Fruit fly (Drosophila melanogaster) whole organism, embryonic: ENCODE measurements around the gene CG32812.

Experiments used
- Abd-B ChIP-seq: fragments of 200-800 bp; sonication (Bioruptor generic); optimal IDR thresholded peaks from 2 replicates; lab custom pipeline; 2018; ENCODE audit warnings: missing biosample characterization, mild to moderate bottlenecking, missing genetic modification characterization, moderate library complexity
- Awh ChIP-seq: fragments of 200-800 bp; sonication (Bioruptor generic); IDR thresholded peaks from 2 replicates; pipeline ENCODE4, ENCODE4 v1.3.6; 2022; ENCODE audit warnings: missing biosample characterization, missing genetic modification characterization
- BEAF-32 ChIP-seq: fragments of 200-800 bp; sonication (Bioruptor generic); optimal IDR thresholded peaks from 3 replicates; lab custom pipeline; 2017; ENCODE audit warnings: missing biosample characterization, missing genetic modification characterization, mild to moderate bottlenecking, moderate library complexity, missing genetic modification reagents
- Bdp1 ChIP-seq: fragments of 200-800 bp; sonication (Bioruptor generic); optimal IDR thresholded peaks from 3 replicates; lab custom pipeline; 2016; ENCODE audit warnings: missing biosample characterization, missing genetic modification characterization
- CG10147 ChIP-seq: fragments of 200-800 bp; sonication (Bioruptor generic); optimal IDR thresholded peaks from 2 replicates; lab custom pipeline; 2019; ENCODE audit warnings: missing biosample characterization, mild to moderate bottlenecking, missing genetic modification characterization, moderate library complexity
- CG14667 ChIP-seq: fragments of 200-800 bp; sonication (Bioruptor generic); IDR thresholded peaks from 2 replicates; pipeline ENCODE4 v1.3.6; 2022; ENCODE audit warnings: missing biosample characterization, missing genetic modification characterization
- CG14710 ChIP-seq: fragments of 200-800 bp; sonication (Bioruptor generic); optimal IDR thresholded peaks from 3 replicates; lab custom pipeline; 2019; ENCODE audit warnings: missing biosample characterization, mild to moderate bottlenecking, missing genetic modification characterization, moderate library complexity
- CG1529 ChIP-seq: fragments of 200-800 bp; sonication (Bioruptor generic); optimal IDR thresholded peaks from 3 replicates; lab custom pipeline; 2018; ENCODE audit warnings: missing biosample characterization, missing genetic modification characterization
- CG17568 ChIP-seq: fragments of 200-800 bp; sonication (Bioruptor generic); optimal IDR thresholded peaks from 2 replicates; lab custom pipeline; 2018; ENCODE audit warnings: missing biosample characterization, mild to moderate bottlenecking, missing genetic modification characterization, moderate library complexity
- CG3163 ChIP-seq: fragments of 200-800 bp; sonication (Bioruptor generic); optimal IDR thresholded peaks from 3 replicates; lab custom pipeline; 2016; ENCODE audit warnings: missing biosample characterization, missing genetic modification characterization
- CG34376 ChIP-seq: fragments of 200-800 bp; sonication (Bioruptor generic); optimal IDR thresholded peaks from 2 replicates; lab custom pipeline; 2018; ENCODE audit warnings: missing biosample characterization, mild to moderate bottlenecking, missing genetic modification characterization
- CG34422 ChIP-seq: fragments of 200-800 bp; sonication (Bioruptor generic); IDR thresholded peaks from 3 replicates; pipeline ENCODE4 v1.3.6; 2022; ENCODE audit warnings: missing biosample characterization, missing genetic modification characterization
- CG6254 ChIP-seq: fragments of 200-800 bp; sonication (Bioruptor generic); optimal IDR thresholded peaks from 3 replicates; lab custom pipeline; 2017; ENCODE audit warnings: mild to moderate bottlenecking, missing biosample characterization, missing genetic modification reagents, missing genetic modification characterization
- CG6689 ChIP-seq: fragments of 200-800 bp; sonication (Bioruptor generic); IDR thresholded peaks from 2 replicates; pipeline ENCODE4 v1.3.6; 2022; ENCODE audit warnings: missing biosample characterization, missing genetic modification characterization
- CG7928 ChIP-seq: fragments of 200-800 bp; sonication (Bioruptor generic); optimal IDR thresholded peaks from 2 replicates; lab custom pipeline; 2017; ENCODE audit warnings: missing biosample characterization, mild to moderate bottlenecking, missing genetic modification characterization
- CG7963 ChIP-seq: fragments of 200-800 bp; sonication (Bioruptor generic); IDR thresholded peaks from 3 replicates; pipeline ENCODE4 v1.3.6; 2022; ENCODE audit warnings: missing biosample characterization, missing genetic modification characterization; ENCODE audit not compliant: partially characterized antibody
- CG8281 ChIP-seq: fragments of 200-800 bp; sonication (Bioruptor generic); optimal IDR thresholded peaks from 2 replicates; lab custom pipeline; 2018; ENCODE audit warnings: missing biosample characterization, mild to moderate bottlenecking, missing genetic modification characterization, moderate library complexity
- CG9876 ChIP-seq: fragments of 200-800 bp; sonication (Bioruptor generic); optimal IDR thresholded peaks from 2 replicates; lab custom pipeline; 2016; ENCODE audit warnings: missing biosample characterization, missing genetic modification characterization
- CkIIα-i1 ChIP-seq: fragments of 200-800 bp; sonication (Bioruptor generic); IDR thresholded peaks from 2 replicates; pipeline ENCODE4 v1.3.6; 2022; ENCODE audit warnings: missing biosample characterization, missing genetic modification characterization
- CoRest ChIP-seq: fragments of 200-800 bp; sonication (Bioruptor generic); optimal IDR thresholded peaks from 3 replicates; lab custom pipeline; 2018; ENCODE audit warnings: missing biosample characterization, mild to moderate bottlenecking, missing genetic modification characterization, moderate library complexity
- CrebB ChIP-seq: fragments of 200-800 bp; sonication (Bioruptor generic); optimal IDR thresholded peaks from 3 replicates; lab custom pipeline; 2018; ENCODE audit warnings: missing biosample characterization, mild to moderate bottlenecking, missing genetic modification characterization
- Dip3 ChIP-seq: fragments of 200-800 bp; sonication (Bioruptor generic); optimal IDR thresholded peaks from 3 replicates; lab custom pipeline; 2016; ENCODE audit warnings: missing biosample characterization, missing genetic modification characterization
- HLHmδ ChIP-seq: fragments of 200-800 bp; sonication (Bioruptor generic); optimal IDR thresholded peaks from 2 replicates; lab custom pipeline; 2018; ENCODE audit warnings: missing biosample characterization, mild to moderate bottlenecking, missing genetic modification characterization, moderate library complexity
- Hmx ChIP-seq: fragments of 200-800 bp; sonication (Bioruptor generic); optimal IDR thresholded peaks from 2 replicates; lab custom pipeline; 2016; ENCODE audit warnings: missing biosample characterization, missing genetic modification characterization
- Hr51 ChIP-seq, 2 experiments: fragments of 200-800 bp; sonication (Bioruptor generic); optimal IDR thresholded peaks; 2 replicates in 1 of 2; 3 replicates in 1 of 2; lab custom pipeline; 2016 to 2018; ENCODE audit warnings: missing biosample characterization in 2 of 2, missing genetic modification characterization in 2 of 2, mild to moderate bottlenecking in 1 of 2, moderate library complexity in 1 of 2
- NK7.1 ChIP-seq: fragments of 200-800 bp; sonication (Bioruptor generic); optimal IDR thresholded peaks from 3 replicates; lab custom pipeline; 2016; ENCODE audit warnings: missing biosample characterization, missing genetic modification characterization
- Nf-YB ChIP-seq: fragments of 200-800 bp; sonication (Bioruptor generic); optimal IDR thresholded peaks from 3 replicates; lab custom pipeline; 2019; ENCODE audit warnings: missing biosample characterization, mild to moderate bottlenecking, missing genetic modification characterization, moderate library complexity
- NfI ChIP-seq: fragments of 200-800 bp; sonication (Bioruptor generic); optimal IDR thresholded peaks from 3 replicates; lab custom pipeline; 2018; ENCODE audit warnings: missing biosample characterization, mild to moderate bottlenecking, missing genetic modification characterization, moderate library complexity
- Oaz ChIP-seq: fragments of 200-800 bp; sonication (Bioruptor generic); IDR thresholded peaks from 2 replicates; pipeline ENCODE4 v1.3.6; 2022; ENCODE audit warnings: missing biosample characterization, missing genetic modification characterization
- Rx ChIP-seq: fragments of 200-800 bp; sonication (Bioruptor generic); IDR thresholded peaks from 2 replicates; pipeline ENCODE4 v1.3.6; 2022; ENCODE audit warnings: missing biosample characterization, missing genetic modification characterization
- az2 ChIP-seq: fragments of 200-800 bp; sonication (Bioruptor generic); optimal IDR thresholded peaks from 3 replicates; lab custom pipeline; 2016; ENCODE audit warnings: missing biosample characterization, missing genetic modification characterization
- cg ChIP-seq: fragments of 200-800 bp; sonication (Bioruptor generic); optimal IDR thresholded peaks from 3 replicates; lab custom pipeline; 2019; ENCODE audit warnings: missing biosample characterization, mild to moderate bottlenecking, missing genetic modification characterization, moderate library complexity
- chm ChIP-seq: fragments of 200-800 bp; sonication (Bioruptor generic); IDR thresholded peaks from 2 replicates; pipeline ENCODE4 v1.3.6; 2022; ENCODE audit warnings: missing biosample characterization, missing genetic modification characterization
- dmrt11E ChIP-seq: fragments of 200-800 bp; sonication (Bioruptor generic); optimal IDR thresholded peaks from 3 replicates; lab custom pipeline; 2018; ENCODE audit warnings: missing biosample characterization, mild to moderate bottlenecking, missing genetic modification characterization, moderate library complexity
- dysf ChIP-seq: fragments of 200-800 bp; sonication (Bioruptor generic); IDR thresholded peaks from 3 replicates; pipeline ENCODE4 v1.3.6; 2022; ENCODE audit warnings: missing biosample characterization, missing genetic modification characterization
- eve ChIP-seq, 2 experiments: fragments of >200 bp; optimal IDR thresholded peaks; 2 replicates each; lab custom pipeline; 2017; ENCODE audit warnings: missing biosample characterization in 2 of 2, missing genetic modification characterization in 2 of 2
- hb ChIP-seq: fragments of 200-800 bp; sonication (Bioruptor generic); IDR thresholded peaks from 3 replicates; pipeline ENCODE4 v1.3.6; 2022; ENCODE audit warnings: missing biosample characterization, missing genetic modification characterization; ENCODE audit not compliant: partially characterized antibody
- her ChIP-seq: fragments of 200-800 bp; sonication (Bioruptor generic); optimal IDR thresholded peaks from 2 replicates; lab custom pipeline; 2016; ENCODE audit warnings: missing biosample characterization, missing genetic modification characterization
- maf-S ChIP-seq: fragments of 200-800 bp; sonication (Bioruptor generic); optimal IDR thresholded peaks from 2 replicates; lab custom pipeline; 2016; ENCODE audit warnings: missing biosample characterization, missing genetic modification characterization
- nerfin-1 ChIP-seq: fragments of 200-800 bp; sonication (Bioruptor generic); optimal IDR thresholded peaks from 3 replicates; lab custom pipeline; 2019; ENCODE audit warnings: missing biosample characterization, mild to moderate bottlenecking, missing genetic modification characterization, moderate library complexity
- nerfin-2 ChIP-seq: fragments of 200-800 bp; sonication (Bioruptor generic); IDR thresholded peaks from 2 replicates; pipeline ENCODE4 v1.3.6; 2022; ENCODE audit warnings: missing biosample characterization, missing genetic modification characterization; ENCODE audit not compliant: partially characterized antibody
- org-1 ChIP-seq: fragments of 200-800 bp; sonication (Bioruptor generic); optimal IDR thresholded peaks from 2 replicates; lab custom pipeline; 2017; ENCODE audit warnings: missing biosample characterization, missing genetic modification characterization
- phol ChIP-seq: fragments of 200-800 bp; sonication (Bioruptor generic); optimal IDR thresholded peaks from 3 replicates; lab custom pipeline; 2018; ENCODE audit warnings: missing biosample characterization, mild to moderate bottlenecking, missing genetic modification characterization, moderate library complexity
- vnd ChIP-seq: fragments of 200-800 bp; sonication (Bioruptor generic); IDR thresholded peaks from 3 replicates; pipeline ENCODE4 v1.3.6; 2022; ENCODE audit warnings: missing biosample characterization, missing genetic modification characterization; ENCODE audit not compliant: partially characterized antibody
- vvl ChIP-seq: fragments of 200-800 bp; sonication (Bioruptor generic); IDR thresholded peaks from 2 replicates; pipeline ENCODE4 v1.3.6; 2022; ENCODE audit warnings: missing biosample characterization, missing genetic modification characterization
- zen ChIP-seq: fragments of 200-800 bp; sonication (Bioruptor generic); optimal IDR thresholded peaks from 3 replicates; lab custom pipeline; 2018; ENCODE audit warnings: missing biosample characterization, mild to moderate bottlenecking, missing genetic modification characterization, moderate library complexity
- zen2 ChIP-seq: fragments of 200-800 bp; sonication (Bioruptor generic); IDR thresholded peaks from 3 replicates; pipeline ENCODE4 v1.3.6; 2022; ENCODE audit warnings: missing biosample characterization, missing genetic modification characterization; ENCODE audit not compliant: partially characterized antibody
- zfh2 ChIP-seq: fragments of 200-800 bp; sonication (Bioruptor generic); optimal IDR thresholded peaks from 2 replicates; lab custom pipeline; 2016; ENCODE audit warnings: missing biosample characterization, missing genetic modification characterization

The CG32812 gene

DNA sequence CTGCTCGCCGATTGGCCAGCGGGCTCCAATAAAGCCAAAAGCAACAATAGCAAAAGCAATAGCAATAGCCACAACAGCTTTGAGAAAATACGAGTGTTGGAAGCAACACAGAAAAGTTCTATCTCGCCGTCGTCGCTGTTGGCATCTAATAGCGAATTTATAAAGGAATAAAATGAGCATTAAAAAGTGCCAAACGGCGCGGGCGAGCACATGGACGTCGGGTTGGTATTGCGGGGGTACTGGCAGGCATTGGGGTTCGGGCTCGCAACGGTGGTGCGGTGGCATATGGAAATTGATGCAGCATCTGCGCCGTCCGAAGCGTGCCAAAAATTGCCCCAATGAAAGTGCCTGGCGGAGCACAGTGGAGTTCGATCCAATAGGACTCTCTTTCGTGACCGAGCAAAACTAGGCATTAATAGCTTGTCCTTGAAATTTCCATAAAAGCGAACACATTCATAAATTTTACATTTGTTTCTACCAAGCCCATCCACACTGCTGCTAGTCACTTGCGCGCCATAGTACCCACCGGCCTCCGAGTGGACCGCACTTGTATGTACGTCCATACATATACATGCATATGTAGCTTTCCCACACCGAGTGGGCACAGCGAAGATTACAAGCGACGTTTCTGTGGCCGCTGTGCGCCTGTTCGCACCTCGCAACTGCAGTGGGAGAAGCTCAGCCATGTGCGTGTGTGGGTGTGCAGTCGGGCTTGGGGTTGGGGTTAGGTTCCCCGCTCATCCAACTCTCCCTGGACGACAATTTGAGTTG lies 10.1 kb upstream of the CG32812 start (continued):
- TF ChIP-seq CG14667 (GFP tag; lab: Robert Waterston, UW) (peak; percentile 83), CG34422 (GFP tag; lab: Robert Waterston, UW) (peak; percentile 95), NfI (GFP tag; lab: Kevin White, UChicago) (peak; percentile 92), CG6689 (peak; percentile 93), her (GFP tag; lab: Kevin White, UChicago) (peak; percentile 94), chm (GFP tag; lab: Robert Waterston, UW) (peak; percentile 91), az2 (GFP tag; lab: Kevin White, UChicago) (peak; percentile 86), CkIIα-i1 (GFP tag; lab: Robert Waterston, UW) (peak; percentile 76), zfh2 (GFP tag; lab: Kevin White, UChicago) (peak; percentile 85), zen2 (GFP tag; lab: Robert Waterston, UW) (no peak), Hmx (GFP tag; lab: Kevin White, UChicago) (peak; percentile 72), CrebB (tag; lab: Kevin White, UChicago) (peak; percentile 89), CG3163 (GFP tag; lab: Kevin White, UChicago) (peak; percentile 68), vnd (GFP tag; lab: Robert Waterston, UW) (no peak), CG17568 (peak; percentile 78), Hr51 (GFP tag; optimal IDR thresholded peaks at IDR 0.05; lab: Kevin White, UChicago) (peak; percentile 82 to 92), dysf (GFP tag; lab: Robert Waterston, UW) (peak; percentile 97), CG7963 (GFP tag; lab: Robert Waterston, UW) (no peak), Rx (peak; percentile 89), nerfin-1 (peak; percentile 64), phol (tag; lab: Kevin White, UChicago) (peak; percentile 83), maf-S (peak; percentile 79), vvl (GFP tag; lab: Robert Waterston, UW) (peak; percentile 96), CoRest (peak; percentile 91), Dip3 (GFP tag; lab: Kevin White, UChicago) (peak; percentile 86), CG8281 (peak; percentile 70), Nf-YB (GFP tag; lab: Kevin White, UChicago) (no peak), CG7928 (GFP tag; lab: Kevin White, UChicago) (peak; percentile 73), CG14710 (peak; percentile 44), CG1529 (GFP tag; lab: Kevin White, UChicago) (peak; percentile 79), NK7.1 (GFP tag; lab: Kevin White, UChicago) (peak; percentile 88), CG9876 (peak; percentile 87), zen (tag; lab: Kevin White, UChicago) (peak; percentile 48), HLHmδ (no peak), eve (GFP tag; optimal IDR thresholded peaks at IDR 0.05; lab: Kevin White, UChicago) (peak in 1 of 2 experiments; percentile 86), Oaz (peak; percentile 83), org-1 (GFP tag; lab: Kevin White, UChicago) (peak; percentile 95), cg (GFP tag; lab: Kevin White, UChicago) (peak; percentile 67), Bdp1 (GFP tag; lab: Kevin White, UChicago) (peak; percentile 83), BEAF-32 (peak; percentile 3), Abd-B (GFP tag; lab: Kevin White, UChicago) (peak; percentile 83), nerfin-2 (GFP tag; lab: Robert Waterston, UW) (no peak), dmrt11E (tag; lab: Kevin White, UChicago) (peak; percentile 5), hb (no peak), CG6254 (GFP tag; lab: Kevin White, UChicago) (peak; percentile 75), Awh (GFP tag; lab: Robert Waterston, UW) (peak; percentile 92), CG34376 (GFP tag; lab: Kevin White, UChicago) (peak; percentile 45), CG10147 (peak; percentile 86)
